Worm (Caenorhabditis elegans): ENCODE data around the gene acs-4.

acs-4 gene

ce11 chrIII:7146341-7146740 is 21.3 kb upstream of the acs-4 start:
- TF ChIP-seq eyg-1 (tag; optimal IDR thresholded peaks at IDR 0.05) (no peak), ets-4 (tag; optimal IDR thresholded peaks at IDR 0.05) (no peak), zip-5 (tag; optimal IDR thresholded peaks at IDR 0.05) (no peak), fax-1 (tag; optimal IDR thresholded peaks at IDR 0.05) (no peak), ceh-2 (tag; optimal IDR thresholded peaks at IDR 0.05) (no peak), ceh-6 (GFP tag; optimal IDR thresholded peaks at IDR 0.05) (no peak), ceh-30 (tag; optimal IDR thresholded peaks at IDR 0.05) (no peak), hlh-6 (tag; optimal IDR thresholded peaks at IDR 0.05) (no peak), ceh-45 (GFP tag; IDR thresholded peaks at IDR 0.05) (no peak), madf-2 (tag; optimal IDR thresholded peaks at IDR 0.05) (no peak), unc-42 (tag; optimal IDR thresholded peaks at IDR 0.05) (no peak), pha-4 (tag; optimal IDR thresholded peaks at IDR 0.05) (no peak), fkh-10 (GFP tag; optimal IDR thresholded peaks at IDR 0.05) (no peak), ztf-16 (tag; optimal IDR thresholded peaks at IDR 0.05) (no peak), ceh-31 (tag; optimal IDR thresholded peaks at IDR 0.05) (no peak)

- TF ChIP-seq pros-1 (tag; optimal IDR thresholded peaks at IDR 0.05) (no peak), fax-1 (tag; optimal IDR thresholded peaks at IDR 0.05) (no peak), ets-4 (tag; optimal IDR thresholded peaks at IDR 0.05) (no peak), hlh-15 (tag; optimal IDR thresholded peaks at IDR 0.05) (no peak)
These were observed 19.4 kb upstream of the acs-4 start for ce11 chrIII:7148191-7148590.

ce11 chrIII:7150162-7150561 is 17.5 kb upstream of the acs-4 start:
- TF ChIP-seq che-1 (tag; optimal IDR thresholded peaks at IDR 0.05) (no peak), ceh-18 (tag; optimal IDR thresholded peaks at IDR 0.05) (no peak), unc-86 (tag; optimal IDR thresholded peaks at IDR 0.05) (no peak), hlh-8 (tag; optimal IDR thresholded peaks at IDR 0.05) (no peak), madf-2 (tag; optimal IDR thresholded peaks at IDR 0.05) (no peak), hlh-13 (GFP tag; optimal IDR thresholded peaks at IDR 0.05) (no peak), pha-4 (tag; optimal IDR thresholded peaks at IDR 0.05) (no peak), sox-2 (GFP tag; IDR thresholded peaks at IDR 0.05) (no peak), T23F11.4 (GFP tag; optimal IDR thresholded peaks at IDR 0.05) (no peak)

- TF ChIP-seq T23F11.4 (GFP tag; optimal IDR thresholded peaks at IDR 0.05) (no peak), pag-3 (tag; optimal IDR thresholded peaks at IDR 0.05; ENCODE audit: borderline replicate concordance) (no peak), rnt-1 (tag; optimal IDR thresholded peaks at IDR 0.05) (no peak), sox-2 (GFP tag; IDR thresholded peaks at IDR 0.05) (no peak), sdc-2 (tag; optimal IDR thresholded peaks at IDR 0.05) (no peak), elt-2 (tag; optimal IDR thresholded peaks at IDR 0.05) (no peak), sox-4 (tag; optimal IDR thresholded peaks at IDR 0.05) (no peak), hlh-8 (tag; optimal IDR thresholded peaks at IDR 0.05) (no peak), ztf-16 (tag; optimal IDR thresholded peaks at IDR 0.05) (no peak)
These were observed 15.1 kb upstream of the acs-4 start for ce11 chrIII:7152569-7152968.

- TF ChIP-seq nfya-1 (tag; optimal IDR thresholded peaks at IDR 0.05): peak; percentile 93
- TF ChIP-seq tbx-2 (tag; optimal IDR thresholded peaks at IDR 0.05): peak; percentile 4
- TF ChIP-seq ceh-31 (tag; optimal IDR thresholded peaks at IDR 0.05): peak; percentile 68
- TF ChIP-seq dve-1 (tag; optimal IDR thresholded peaks at IDR 0.05): peak; percentile 12
- peak; percentile 14 for TF ChIP-seq rnt-1 (tag; optimal IDR thresholded peaks at IDR 0.05)
- no peak for TF ChIP-seq pat-9 (tag; optimal IDR thresholded peaks at IDR 0.05)
- peak; percentile 79 for TF ChIP-seq pax-1 (tag; optimal IDR thresholded peaks at IDR 0.05)
- peak; percentile 78 for TF ChIP-seq unc-55 (GFP tag; optimal IDR thresholded peaks at IDR 0.05)
- TF ChIP-seq ceh-18 (tag; optimal IDR thresholded peaks at IDR 0.05): peak; percentile 9
- no peak for TF ChIP-seq pros-1 (tag; optimal IDR thresholded peaks at IDR 0.05)
- peak; percentile 66 for TF ChIP-seq unc-42 (tag; optimal IDR thresholded peaks at IDR 0.05)
- no peak for TF ChIP-seq pag-3 (tag; optimal IDR thresholded peaks at IDR 0.05; ENCODE audit: borderline replicate concordance)
These were observed 13.8 kb upstream of the acs-4 start, which contains the start of gene ogt-1 for ce11 chrIII:7153747-7154238. ogt-1 (minus strand) TSS chrIII:7153797.
